Fruit fly (Drosophila melanogaster) whole organism, wandering third instar larva: ENCODE measurements around the gene CG14435.

Experiments used
- Abd-B ChIP-seq: fragments of >200 bp; optimal IDR thresholded peaks from 2 replicates; lab custom pipeline; 2017; ENCODE audit warnings: missing biosample characterization, missing genetic modification characterization
- CG32264 ChIP-seq: fragments of 200-800 bp; sonication (Bioruptor generic); optimal IDR thresholded peaks from 2 replicates; lab custom pipeline; 2016; ENCODE audit warnings: missing biosample characterization, missing genetic modification characterization
- CG9705 ChIP-seq: fragments of 200-800 bp; sonication (Bioruptor generic); optimal IDR thresholded peaks from 2 replicates; lab custom pipeline; 2018; ENCODE audit warnings: missing biosample characterization, mild to moderate bottlenecking, missing genetic modification characterization
- CrebA ChIP-seq: fragments of 200-800 bp; sonication (Bioruptor generic); optimal IDR thresholded peaks from 2 replicates; lab custom pipeline; 2016; ENCODE audit warnings: missing biosample characterization, mild to moderate bottlenecking, missing genetic modification characterization, borderline replicate concordance
- Dfd ChIP-seq: fragments of >200 bp; optimal IDR thresholded peaks from 2 replicates; lab custom pipeline; 2017; ENCODE audit warnings: missing biosample characterization, missing genetic modification characterization
- Dif ChIP-seq: fragments of 200-275, 200-300 bp; sonication (Bioruptor generic); optimal IDR thresholded peaks from 2 replicates; lab custom pipeline; 2018; ENCODE audit warnings: missing biosample characterization, missing genetic modification characterization; ENCODE audit not compliant: partially characterized antibody
- GATAd ChIP-seq: sonication (Bioruptor generic); optimal IDR thresholded peaks from 2 replicates; lab custom pipeline; 2016; ENCODE audit warnings: missing biosample characterization, missing genetic modification characterization
- HLH106 ChIP-seq: fragments of 200-800 bp; optimal IDR thresholded peaks from 3 replicates; lab custom pipeline; 2019; ENCODE audit warnings: missing biosample characterization, mild to moderate bottlenecking, missing genetic modification characterization, moderate library complexity
- Hnf4 ChIP-seq: fragments of 200-800 bp; sonication (Bioruptor generic); optimal IDR thresholded peaks from 2 replicates; lab custom pipeline; 2016; ENCODE audit warnings: missing biosample characterization, mild to moderate bottlenecking, missing genetic modification characterization
- Hr78 ChIP-seq: fragments of >200 bp; optimal IDR thresholded peaks from 2 replicates; lab custom pipeline; 2017; ENCODE audit warnings: missing biosample characterization, missing genetic modification characterization
- Hr83 ChIP-seq: fragments of 200-300 bp; sonication (Bioruptor generic); optimal IDR thresholded peaks from 2 replicates; lab custom pipeline; 2016; ENCODE audit warnings: missing biosample characterization, mild to moderate bottlenecking, missing genetic modification characterization, moderate library complexity; ENCODE audit not compliant: poor library complexity, severe bottlenecking
- Jra ChIP-seq: sonication (Bioruptor generic); optimal IDR thresholded peaks from 2 replicates; lab custom pipeline; 2016; ENCODE audit warnings: missing biosample characterization, missing genetic modification characterization
- Mio ChIP-seq: sonication (Bioruptor generic); optimal IDR thresholded peaks from 2 replicates; lab custom pipeline; 2016; ENCODE audit warnings: missing biosample characterization, missing genetic modification characterization
- N ChIP-seq: fragments of >200 bp; optimal IDR thresholded peaks from 2 replicates; lab custom pipeline; 2018; ENCODE audit warnings: missing biosample characterization, missing external identifiers, missing genetic modification characterization
- Rel ChIP-seq, 2 experiments: fragments of 200-800 bp; sonication (Bioruptor generic) in 1 of 2; optimal IDR thresholded peaks; 2 replicates in 1 of 2; 3 replicates in 1 of 2; lab custom pipeline; 2016 to 2019; ENCODE audit warnings: mild to moderate bottlenecking in 2 of 2, missing biosample characterization in 2 of 2, missing genetic modification characterization in 2 of 2, moderate library complexity in 1 of 2
- Sp1 ChIP-seq: fragments of 200-800 bp; sonication (Bioruptor generic); optimal IDR thresholded peaks from 3 replicates; lab custom pipeline; 2019; ENCODE audit warnings: missing biosample characterization, mild to moderate bottlenecking, missing genetic modification characterization, moderate library complexity
- Vsx2 ChIP-seq: fragments of 200-300, 225-300 bp; sonication (Bioruptor generic); optimal IDR thresholded peaks from 2 replicates; lab custom pipeline; 2018; ENCODE audit warnings: missing biosample characterization, missing genetic modification characterization; ENCODE audit not compliant: partially characterized antibody
- br ChIP-seq: fragments of 200-800 bp; sonication (Bioruptor generic); optimal IDR thresholded peaks from 2 replicates; lab custom pipeline; 2016; ENCODE audit warnings: missing biosample characterization, missing genetic modification characterization
- brk ChIP-seq: fragments of 200-800 bp; sonication (Bioruptor generic); optimal IDR thresholded peaks from 2 replicates; lab custom pipeline; 2016; ENCODE audit warnings: missing biosample characterization, mild to moderate bottlenecking, missing genetic modification characterization
- dl ChIP-seq, 2 experiments: fragments of 175-275, 200-275 bp in 1 of 2; fragments of 200-275 bp in 1 of 2; sonication (Bioruptor generic); optimal IDR thresholded peaks; lab custom pipeline; 2018; ENCODE audit warnings: mild to moderate bottlenecking in 2 of 2, missing biosample characterization in 2 of 2, missing genetic modification characterization in 2 of 2, moderate library complexity in 2 of 2; ENCODE audit not compliant: partially characterized antibody in 2 of 2, insufficient read depth in 1 of 2
- dmrt93B ChIP-seq: fragments of 200-800 bp; sonication (Bioruptor generic); optimal IDR thresholded peaks from 2 replicates; lab custom pipeline; 2018; ENCODE audit warnings: missing biosample characterization, mild to moderate bottlenecking, missing genetic modification characterization
- dsf ChIP-seq: sonication (Bioruptor generic); optimal IDR thresholded peaks from 2 replicates; lab custom pipeline; 2016; ENCODE audit warnings: missing biosample characterization, missing genetic modification characterization, borderline replicate concordance
- ey ChIP-seq: fragments of 200-800 bp; sonication (Bioruptor generic); optimal IDR thresholded peaks from 2 replicates; lab custom pipeline; 2016; ENCODE audit warnings: missing biosample characterization, missing genetic modification characterization
- foxo ChIP-seq, 2 experiments: fragments of 200-800 bp; sonication (Bioruptor generic); optimal IDR thresholded peaks; 2 replicates in 1 of 2; 3 replicates in 1 of 2; lab custom pipeline; 2016 to 2017; ENCODE audit warnings: missing biosample characterization in 2 of 2, missing genetic modification characterization in 2 of 2
- jim ChIP-seq: fragments of 175-275, 200-325 bp; sonication (Bioruptor generic); optimal IDR thresholded peaks from 2 replicates; lab custom pipeline; 2016; ENCODE audit warnings: missing biosample characterization, mild to moderate bottlenecking, missing genetic modification characterization
- pan ChIP-seq: fragments of >200 bp; optimal IDR thresholded peaks from 2 replicates; lab custom pipeline; 2017
- psq ChIP-seq: fragments of 200-800 bp; sonication (Bioruptor generic); optimal IDR thresholded peaks from 3 replicates; lab custom pipeline; 2017; ENCODE audit warnings: missing biosample characterization, mild to moderate bottlenecking, missing genetic modification characterization, moderate library complexity
- rgr ChIP-seq: fragments of 200-800 bp; sonication (Bioruptor generic); optimal IDR thresholded peaks from 3 replicates; lab custom pipeline; 2016; ENCODE audit warnings: missing biosample characterization, mild to moderate bottlenecking, missing genetic modification characterization
- sage ChIP-seq: fragments of 200-800 bp; sonication (Bioruptor generic); optimal IDR thresholded peaks from 2 replicates; lab custom pipeline; 2016; ENCODE audit warnings: missing biosample characterization, mild to moderate bottlenecking, missing genetic modification characterization
- sv ChIP-seq: fragments of 200-800 bp; sonication (Bioruptor generic); optimal IDR thresholded peaks from 3 replicates; lab custom pipeline; 2016; ENCODE audit warnings: missing biosample characterization, missing genetic modification characterization
- tai ChIP-seq: sonication (Bioruptor generic); optimal IDR thresholded peaks from 2 replicates; lab custom pipeline; 2016; ENCODE audit warnings: missing biosample characterization, missing genetic modification characterization
- woc ChIP-seq: sonication (Bioruptor generic); optimal IDR thresholded peaks from 2 replicates; lab custom pipeline; 2016; ENCODE audit warnings: missing biosample characterization, mild to moderate bottlenecking, missing genetic modification characterization

The CG14435 gene

dm6 chrX:6799261-6800022 is 44.3 kb downstream of the CG14435 start:
- no peak for TF ChIP-seq rgr (GFP tag; lab: Kevin White, UChicago)
- TF ChIP-seq CrebA, result no peak
- TF ChIP-seq br (GFP tag; lab: Kevin White, UChicago), result no peak
- TF ChIP-seq Abd-B (GFP tag; lab: Kevin White, UChicago), result no peak
- no peak for TF ChIP-seq Hr83 (GFP tag; lab: Kevin White, UChicago)
- TF ChIP-seq Sp1 (GFP tag; lab: Kevin White, UChicago), result no peak
- TF ChIP-seq HLH106 (tag; lab: Kevin White, UChicago), result no peak
- no peak for TF ChIP-seq brk (GFP tag; lab: Kevin White, UChicago)
- TF ChIP-seq Rel (GFP tag; optimal IDR thresholded peaks at IDR 0.05; lab: Kevin White, UChicago), result no peak
- no peak for TF ChIP-seq Rel (tag; optimal IDR thresholded peaks at IDR 0.05; lab: Kevin White, UChicago)
- TF ChIP-seq Vsx2 (GFP tag; lab: Kevin White, UChicago), result no peak
- no peak for TF ChIP-seq pan
- TF ChIP-seq, all 38 proteins: peak for 0

DNA sequence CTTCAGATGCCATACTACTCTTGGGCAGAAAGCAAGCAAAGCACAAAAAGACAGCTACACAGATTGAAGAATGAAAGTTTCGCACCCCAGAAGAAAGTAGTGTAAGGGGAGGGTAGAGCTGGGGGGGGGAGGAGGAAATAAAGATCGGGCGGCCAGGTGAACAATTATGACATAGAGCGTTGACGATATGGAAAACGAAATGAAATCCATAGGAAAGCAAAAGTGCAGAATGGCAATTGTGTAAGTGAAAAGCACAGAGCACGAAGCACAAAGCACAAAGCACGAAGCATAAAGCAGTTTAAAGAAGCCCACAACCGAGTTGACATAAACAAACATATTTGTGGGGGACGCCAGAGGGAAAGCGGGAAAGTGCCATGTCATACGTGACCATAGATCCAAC is 46.7 kb downstream of the CG14435 start:
- TF ChIP-seq dsf (GFP tag; lab: Kevin White, UChicago), result no peak
- TF ChIP-seq Jra (GFP tag; lab: Kevin White, UChicago), result no peak
- TF ChIP-seq CG32264, result no peak
- TF ChIP-seq br (GFP tag; lab: Kevin White, UChicago), result no peak
- TF ChIP-seq sv, result no peak
- no peak for TF ChIP-seq Hr83 (GFP tag; lab: Kevin White, UChicago)
- no peak for TF ChIP-seq Dif (GFP tag; lab: Kevin White, UChicago)
- no peak for TF ChIP-seq jim
- no peak for TF ChIP-seq dl (GFP tag; optimal IDR thresholded peaks at IDR 0.05; lab: Kevin White, UChicago; ENCODE audit: insufficient read depth in 1 of 2, partially characterized antibody in 2 of 2)
- no peak for TF ChIP-seq Rel (GFP tag; optimal IDR thresholded peaks at IDR 0.05; lab: Kevin White, UChicago)
- TF ChIP-seq Rel (tag; optimal IDR thresholded peaks at IDR 0.05; lab: Kevin White, UChicago), result no peak
- TF ChIP-seq ey (GFP tag; lab: Kevin White, UChicago), result no peak
- TF ChIP-seq dmrt93B (GFP tag; lab: Kevin White, UChicago), result no peak
- TF ChIP-seq Sp1 (GFP tag; lab: Kevin White, UChicago), result no peak
- no peak for TF ChIP-seq Mio (GFP tag; lab: Kevin White, UChicago)
- TF ChIP-seq woc (GFP tag; lab: Kevin White, UChicago), result no peak
- no peak for TF ChIP-seq psq
- TF ChIP-seq HLH106 (tag; lab: Kevin White, UChicago), result no peak

- TF ChIP-seq Sp1 (GFP tag; lab: Kevin White, UChicago), result no peak
- no peak for TF ChIP-seq Hnf4
- TF ChIP-seq tai (GFP tag; lab: Kevin White, UChicago), result no peak
- no peak for TF ChIP-seq rgr (GFP tag; lab: Kevin White, UChicago)
- no peak for TF ChIP-seq psq
- no peak for TF ChIP-seq CG9705 (GFP tag; lab: Kevin White, UChicago)
- TF ChIP-seq Jra (GFP tag; lab: Kevin White, UChicago), result no peak
- TF ChIP-seq sage (GFP tag; lab: Kevin White, UChicago), result no peak
- TF ChIP-seq woc (GFP tag; lab: Kevin White, UChicago), result no peak
- no peak for TF ChIP-seq GATAd (GFP tag; lab: Kevin White, UChicago)
- no peak for TF ChIP-seq brk (GFP tag; lab: Kevin White, UChicago)
- no peak for TF ChIP-seq Hr78 (GFP tag; lab: Kevin White, UChicago)
Observed at dm6 chrX:6795987-6796691, 47.6 kb downstream of the CG14435 start.

dm6 chrX:6794826-6795225 is 48.9 kb downstream of the CG14435 start:
- TF ChIP-seq Sp1 (GFP tag; lab: Kevin White, UChicago) (no peak), Mio (GFP tag; lab: Kevin White, UChicago) (no peak), HLH106 (tag; lab: Kevin White, UChicago) (peak; percentile 46), dmrt93B (GFP tag; lab: Kevin White, UChicago) (peak; percentile 13), N (no peak), foxo (GFP tag; optimal IDR thresholded peaks at IDR 0.05; lab: Kevin White, UChicago) (peak in 1 of 2 experiments; percentile 27), ey (GFP tag; lab: Kevin White, UChicago) (no peak), Dfd (no peak)
